Worm (Caenorhabditis elegans): ENCODE results near the gene aldo-1.

ce11 chrIII:13530017-13530416 is 34.7 kb downstream of the aldo-1 start:
- TF ChIP-seq F49E8.2 (tag; optimal IDR thresholded peaks at IDR 0.05; ENCODE audit: borderline replicate concordance) (peak; percentile 10), spr-1 (tag; optimal IDR thresholded peaks at IDR 0.05) (no peak), ztf-7 (tag; optimal IDR thresholded peaks at IDR 0.05) (no peak)

Data from whole organism, L4 larva.